Worm (Caenorhabditis elegans) whole organism, L3 larva: ENCODE data around the gene pals-31.

ENCODE experiments used
- ZK546.5 ChIP-seq: sonication (generic microtip); optimal IDR thresholded peaks from 2 replicates; lab custom pipeline; 2017; ENCODE audit warnings: missing biosample characterization, missing genetic modification characterization
- ceh-28 ChIP-seq: fragments of 150-350 bp; optimal IDR thresholded peaks from 2 replicates; lab custom pipeline; 2014; ENCODE audit warnings: missing biosample characterization, missing genetic modification reagents, missing genetic modification characterization
- mdl-1 ChIP-seq: fragments of 150-350 bp; optimal IDR thresholded peaks from 2 replicates; lab custom pipeline; 2014; ENCODE audit warnings: missing biosample characterization, missing genetic modification characterization
- nhr-11 ChIP-seq: fragments of 150-350 bp; optimal IDR thresholded peaks from 2 replicates; lab custom pipeline; 2014; ENCODE audit warnings: missing biosample characterization, missing genetic modification characterization
- nhr-25 ChIP-seq: sonication (generic microtip); optimal IDR thresholded peaks from 2 replicates; lab custom pipeline; 2017; ENCODE audit warnings: missing biosample characterization, missing genetic modification characterization
- nhr-28 ChIP-seq: fragments of 150-350 bp; optimal IDR thresholded peaks from 2 replicates; lab custom pipeline; 2014; ENCODE audit warnings: missing biosample characterization, missing genetic modification characterization
- snpc-4 ChIP-seq: fragments of 150-350 bp; optimal IDR thresholded peaks from 2 replicates; lab custom pipeline; 2014; ENCODE audit warnings: missing biosample characterization, missing genetic modification characterization
- unc-39 ChIP-seq: sonication (generic microtip); optimal IDR thresholded peaks from 4 replicates; lab custom pipeline; 2017; ENCODE audit warnings: missing biosample characterization, missing genetic modification characterization
- unc-62 ChIP-seq: fragments of 150-350 bp; sonication (generic microtip); optimal IDR thresholded peaks from 4 replicates; lab custom pipeline; 2014; ENCODE audit warnings: missing biosample characterization, missing genetic modification reagents, missing genetic modification characterization
- ztf-11 ChIP-seq: fragments of 150-350 bp; optimal IDR thresholded peaks from 2 replicates; lab custom pipeline; 2014; ENCODE audit warnings: missing biosample characterization, missing genetic modification characterization

- TF ChIP-seq ceh-28 (tag; lab: Kevin White, UChicago) (no peak), unc-39 (tag; lab: Kevin White, UChicago) (no peak), mdl-1 (tag; lab: Kevin White, UChicago) (no peak), ztf-11 (tag; lab: Kevin White, UChicago) (no peak), nhr-11 (tag; lab: Kevin White, UChicago) (no peak), unc-62 (GFP tag; lab: Kevin White, UChicago) (no peak), nhr-25 (tag; lab: Kevin White, UChicago) (no peak), nhr-28 (tag; lab: Kevin White, UChicago) (no peak), ZK546.5 (tag; lab: Kevin White, UChicago) (no peak), snpc-4 (tag; lab: Kevin White, UChicago) (no peak)
Measured at ce11 chrV:600231-600630, 36.1 kb upstream of the pals-31 start, which contains the start of gene nhr-251.
